Worm (Caenorhabditis elegans): ENCODE data around the gene ttbk-7.

The ttbk-7 gene

DNA sequence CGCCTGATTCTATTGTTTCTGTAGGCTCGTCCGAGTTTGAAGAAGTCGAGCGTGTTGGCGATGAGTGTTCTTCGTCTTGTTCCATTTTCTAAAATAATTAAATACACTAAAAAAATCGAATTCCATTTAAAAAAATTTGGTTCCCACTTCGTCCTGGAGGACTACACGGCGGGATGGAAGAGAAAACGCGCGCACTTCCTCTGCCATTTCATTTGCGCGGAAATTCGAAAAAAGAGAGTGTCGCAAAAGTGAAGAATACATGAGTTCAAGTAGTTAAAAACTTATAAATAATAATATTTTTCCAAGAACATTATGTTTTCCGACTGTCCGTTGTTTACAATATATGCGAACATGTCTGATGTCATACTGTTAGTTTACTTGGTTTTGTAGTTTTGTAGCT, 25.7 kb downstream of the ttbk-7 start, which contains the start of gene T07F10.3 (continued):
- peak; percentile 83 for TF ChIP-seq madf-6 (GFP tag; IDR thresholded peaks at IDR 0.05)
- peak; percentile 74 for TF ChIP-seq dpl-1 (GFP tag; optimal IDR thresholded peaks at IDR 0.05)
- no peak for TF ChIP-seq hsf-1 (GFP tag; IDR thresholded peaks at IDR 0.05)
- TF ChIP-seq snpc-1.1 (tag; optimal IDR thresholded peaks at IDR 0.05; ENCODE audit: insufficient read depth) = no peak
- peak; percentile 9 for TF ChIP-seq hlh-12 (tag; optimal IDR thresholded peaks at IDR 0.05)
- peak; percentile 48 for TF ChIP-seq zim-3 (tag; optimal IDR thresholded peaks at IDR 0.05)
- 0 out of 2 replicates have a peak, but pooled peaks have one; percentile 60 for TF ChIP-seq nfyb-1 (GFP tag; IDR thresholded peaks at IDR 0.05)
- TF ChIP-seq ceh-100 (GFP tag; IDR thresholded peaks at IDR 0.05) = peak; percentile 37; the same call in 1 of the 2 replicates
- TF ChIP-seq unc-130 (GFP tag; optimal IDR thresholded peaks at IDR 0.05) = peak; percentile 95
- peak; percentile 76 for TF ChIP-seq F10E7.11 (tag; optimal IDR thresholded peaks at IDR 0.05)
- TF ChIP-seq hmg-20 (GFP tag; IDR thresholded peaks at IDR 0.05) = peak; percentile 81
- no peak for TF ChIP-seq die-1 (tag; optimal IDR thresholded peaks at IDR 0.05)
- TF ChIP-seq K12H6.12 (tag; optimal IDR thresholded peaks at IDR 0.05) = peak; percentile 60
- TF ChIP-seq F37B4.10 (GFP tag; IDR thresholded peaks at IDR 0.05) = no peak
- TF ChIP-seq F57C9.4 (tag; optimal IDR thresholded peaks at IDR 0.05) = peak; percentile 15
- TF ChIP-seq ztf-26 (tag; optimal IDR thresholded peaks at IDR 0.05) = no peak
- peak; percentile 43 for TF ChIP-seq F23B12.7 (tag; optimal IDR thresholded peaks at IDR 0.05; ENCODE audit: insufficient read depth)
- no peak for TF ChIP-seq Y67H2A.10 (GFP tag; conservative IDR thresholded peaks at IDR 0.05)
- TF ChIP-seq hrde-1 (tag; optimal IDR thresholded peaks at IDR 0.05; ENCODE audit: borderline replicate concordance) = peak; percentile 36
- peak; percentile 56 for TF ChIP-seq T07F8.4 (tag; optimal IDR thresholded peaks at IDR 0.05)
- TF ChIP-seq lir-1 (GFP tag; conservative IDR thresholded peaks at IDR 0.05) = peak; percentile 80
- TF ChIP-seq ccch-3 (GFP tag; optimal IDR thresholded peaks at IDR 0.05) = peak; percentile 94
- peak; percentile 30 for TF ChIP-seq xnd-1 (tag; optimal IDR thresholded peaks at IDR 0.05)
- TF ChIP-seq snpc-4 (GFP tag; optimal IDR thresholded peaks at IDR 0.05) = no peak
- peak; percentile 3 to 62 (median 58) for TF ChIP-seq snpc-4 (tag; optimal IDR thresholded peaks at IDR 0.05)
- no peak for TF ChIP-seq B0019.2 (GFP tag; conservative IDR thresholded peaks at IDR 0.05)
- no peak for TF ChIP-seq F39B2.1 (GFP tag; IDR thresholded peaks at IDR 0.05)
- peak; percentile 42 to 94 (median 52) for TF ChIP-seq lin-35 (GFP tag; optimal IDR thresholded peaks at IDR 0.05)
- peak; percentile 63 for TF ChIP-seq ztf-22 (GFP tag; optimal IDR thresholded peaks at IDR 0.05)
- TF ChIP-seq hlh-26 (GFP tag; conservative IDR thresholded peaks at IDR 0.05) = no peak

DNA sequence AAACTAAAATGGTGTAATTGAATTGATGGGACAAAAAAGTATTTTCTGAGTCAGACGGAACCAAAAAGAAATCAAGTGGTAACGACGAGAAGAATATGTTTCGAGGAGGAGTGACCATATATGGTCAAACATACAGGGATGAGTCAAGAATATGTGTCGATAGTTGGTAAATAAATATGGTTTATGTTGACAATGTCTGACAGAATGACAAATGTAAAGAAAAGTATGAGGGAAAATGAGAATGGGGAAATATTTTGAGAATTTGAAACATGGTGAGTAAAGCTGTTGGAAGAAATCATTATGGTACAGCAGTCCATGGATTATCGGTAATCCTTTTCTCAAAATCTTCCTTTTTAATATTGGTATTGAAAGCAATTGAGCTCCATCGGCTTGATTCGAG, 27.7 kb downstream of the ttbk-7 start, which contains the start of gene nspg-1:
TSS of gene nspg-1 (minus strand) at position 101 of the 400 bp plus-strand sequence.
- TF ChIP-seq snpc-1.1 (tag; optimal IDR thresholded peaks at IDR 0.05; ENCODE audit: insufficient read depth) (no peak), nfya-2 (GFP tag; IDR thresholded peaks at IDR 0.05) (no peak), ztf-25 (GFP tag; IDR thresholded peaks at IDR 0.05) (no peak), ceh-91 (GFP tag; IDR thresholded peaks at IDR 0.05) (no peak), K12H6.12 (tag; optimal IDR thresholded peaks at IDR 0.05) (no peak), ceh-79 (tag; optimal IDR thresholded peaks at IDR 0.05) (no peak), die-1 (tag; optimal IDR thresholded peaks at IDR 0.05) (no peak), egrh-3 (GFP tag; IDR thresholded peaks at IDR 0.05) (no peak), Y67H2A.10 (GFP tag; conservative IDR thresholded peaks at IDR 0.05) (no peak), lag-1 (GFP tag; IDR thresholded peaks at IDR 0.05) (no peak), Y95B8A.8 (GFP tag; IDR thresholded peaks at IDR 0.05) (no peak), chd-7 (tag; optimal IDR thresholded peaks at IDR 0.05) (no peak), ceh-58 (GFP tag; IDR thresholded peaks at IDR 0.05) (no peak), lsl-1 (GFP tag; optimal IDR thresholded peaks at IDR 0.05) (no peak), K11D2.4 (GFP tag; IDR thresholded peaks at IDR 0.05) (no peak), nhr-90 (tag; optimal IDR thresholded peaks at IDR 0.05) (no peak), ama-1 (optimal IDR thresholded peaks at IDR 0.05) (no peak), ama-1 (GFP tag; optimal IDR thresholded peaks at IDR 0.05) (no peak)

Measured in whole organism, young adult.